Fruit fly (Drosophila melanogaster) whole organism, embryonic: ENCODE data around the gene upd1.

Experiments
- Bdp1 ChIP-seq: fragments of 200-800 bp; sonication (Bioruptor generic); optimal IDR thresholded peaks from 3 replicates; lab custom pipeline; 2016; ENCODE audit warnings: missing biosample characterization, missing genetic modification characterization
- CG10366 ChIP-seq: fragments of 200-800 bp; sonication (Bioruptor generic); IDR thresholded peaks from 2 replicates; pipeline ENCODE4 v1.3.6; 2022; ENCODE audit warnings: missing biosample characterization, missing genetic modification characterization
- CG11456 ChIP-seq: fragments of 200-800 bp; sonication (Bioruptor generic); IDR thresholded peaks from 3 replicates; pipeline ENCODE4 v1.3.6; 2022; ENCODE audit warnings: missing biosample characterization, missing genetic modification characterization
- CG12236 ChIP-seq: fragments of 200-800 bp; sonication (Bioruptor generic); optimal IDR thresholded peaks from 2 replicates; lab custom pipeline; 2016; ENCODE audit warnings: missing biosample characterization, missing genetic modification characterization
- CG13287 ChIP-seq: fragments of 200-800 bp; sonication (Bioruptor generic); IDR thresholded peaks from 2 replicates; pipeline ENCODE4 v1.3.6; 2022; ENCODE audit warnings: missing biosample characterization, missing genetic modification characterization; ENCODE audit not compliant: partially characterized antibody
- CG13894 ChIP-seq: fragments of 200-800 bp; sonication (Bioruptor generic); optimal IDR thresholded peaks from 3 replicates; lab custom pipeline; 2018; ENCODE audit warnings: missing biosample characterization, mild to moderate bottlenecking, missing genetic modification characterization, moderate library complexity
- CG17385 ChIP-seq: fragments of 200-800 bp; sonication (Bioruptor generic); optimal IDR thresholded peaks from 3 replicates; lab custom pipeline; 2018; ENCODE audit warnings: missing biosample characterization, mild to moderate bottlenecking, missing genetic modification characterization
- CG1832 ChIP-seq: fragments of 200-800 bp; sonication (Bioruptor generic); optimal IDR thresholded peaks from 2 replicates; lab custom pipeline; 2017; ENCODE audit warnings: missing biosample characterization, mild to moderate bottlenecking, missing genetic modification characterization, inconsistent platforms
- CG2116 ChIP-seq: fragments of 200-800 bp; sonication (Bioruptor generic); optimal IDR thresholded peaks from 3 replicates; lab custom pipeline; 2018; ENCODE audit warnings: missing biosample characterization, mild to moderate bottlenecking, missing genetic modification characterization
- CG31388 ChIP-seq: fragments of 200-800 bp; sonication (Bioruptor generic); optimal IDR thresholded peaks from 2 replicates; lab custom pipeline; 2016; ENCODE audit warnings: missing biosample characterization, missing genetic modification characterization
- CG33557 ChIP-seq: fragments of 200-800 bp; sonication (Bioruptor generic); optimal IDR thresholded peaks from 2 replicates; lab custom pipeline; 2019; ENCODE audit warnings: missing biosample characterization, mild to moderate bottlenecking, missing genetic modification characterization, moderate library complexity
- CG7839 ChIP-seq: fragments of 200-800 bp; sonication (Bioruptor generic); optimal IDR thresholded peaks from 3 replicates; lab custom pipeline; 2018; ENCODE audit warnings: missing biosample characterization, mild to moderate bottlenecking, missing genetic modification characterization, moderate library complexity
- CG8089 ChIP-seq: fragments of 200-800 bp; sonication (Bioruptor generic); optimal IDR thresholded peaks from 3 replicates; lab custom pipeline; 2016; ENCODE audit warnings: missing biosample characterization, missing genetic modification characterization
- D19A ChIP-seq: fragments of 200-800 bp; optimal IDR thresholded peaks from 3 replicates; lab custom pipeline; 2019; ENCODE audit warnings: missing biosample characterization, mild to moderate bottlenecking, missing genetic modification characterization, moderate library complexity
- Dll ChIP-seq: fragments of 200-800 bp; sonication (Bioruptor generic); IDR thresholded peaks from 4 replicates; pipeline ENCODE4 v1.3.6; 2022; ENCODE audit warnings: missing biosample characterization, missing genetic modification characterization; ENCODE audit not compliant: partially characterized antibody
- Eip74EF ChIP-seq, 2 experiments: fragments of 200-800 bp in 1 of 2; fragments of >200 bp in 1 of 2; sonication (Bioruptor generic) in 1 of 2; optimal IDR thresholded peaks; 2 replicates each; lab custom pipeline; 2017 to 2019; ENCODE audit warnings: missing biosample characterization in 2 of 2, missing genetic modification characterization in 2 of 2, mild to moderate bottlenecking in 1 of 2, moderate library complexity in 1 of 2
- Gsc ChIP-seq: fragments of 200-800 bp; sonication (Bioruptor generic); IDR thresholded peaks from 2 replicates; pipeline ENCODE4 v1.3.6; 2022; ENCODE audit warnings: missing biosample characterization, missing genetic modification characterization
- HmgZ ChIP-seq: fragments of 200-800 bp; sonication (Bioruptor generic); optimal IDR thresholded peaks from 2 replicates; lab custom pipeline; 2018; ENCODE audit warnings: missing biosample characterization, mild to moderate bottlenecking, missing genetic modification characterization
- Hr78 ChIP-seq, 2 experiments: fragments of 200-800 bp in 1 of 2; fragments of >200 bp in 1 of 2; sonication (Bioruptor generic) in 1 of 2; optimal IDR thresholded peaks; 2 replicates each; lab custom pipeline; 2017 to 2019; ENCODE audit warnings: missing biosample characterization in 2 of 2, missing genetic modification characterization in 2 of 2, mild to moderate bottlenecking in 1 of 2, moderate library complexity in 1 of 2
- Lhr ChIP-seq: fragments of 200-800 bp; sonication (Bioruptor generic); optimal IDR thresholded peaks from 3 replicates; lab custom pipeline; 2017; ENCODE audit warnings: mild to moderate bottlenecking, missing biosample characterization, missing genetic modification reagents, missing genetic modification characterization
- Mad ChIP-seq: fragments of 200-800 bp; sonication (Bioruptor generic); optimal IDR thresholded peaks from 2 replicates; lab custom pipeline; 2016; ENCODE audit warnings: missing biosample characterization, missing genetic modification characterization
- Myb ChIP-seq: fragments of 200-800 bp; sonication (Bioruptor generic); optimal IDR thresholded peaks from 2 replicates; lab custom pipeline; 2016; ENCODE audit warnings: missing biosample characterization, missing genetic modification characterization
- PHDP ChIP-seq: fragments of 200-800 bp; sonication (Bioruptor generic); optimal IDR thresholded peaks from 3 replicates; lab custom pipeline; 2018; ENCODE audit warnings: missing biosample characterization, mild to moderate bottlenecking, missing genetic modification characterization, moderate library complexity
- Poxn ChIP-seq: fragments of 200-800 bp; sonication (Bioruptor generic); IDR thresholded peaks from 2 replicates; pipeline ENCODE4 v1.3.6; 2022; ENCODE audit warnings: missing biosample characterization, missing genetic modification characterization
- Sry-δ ChIP-seq: fragments of 200-800 bp; sonication (Bioruptor generic); optimal IDR thresholded peaks from 2 replicates; lab custom pipeline; 2016; ENCODE audit warnings: missing biosample characterization, missing genetic modification characterization
- Ssrp ChIP-seq: fragments of 200-800 bp; sonication (Bioruptor generic); optimal IDR thresholded peaks from 2 replicates; lab custom pipeline; 2018; ENCODE audit warnings: missing biosample characterization, mild to moderate bottlenecking, missing genetic modification characterization, moderate library complexity
- Stat92E ChIP-seq, 3 experiments: fragments of >200 bp in 2 of 3; fragments of 200-800 bp in 1 of 3; sonication (Bioruptor generic) in 1 of 3; optimal IDR thresholded peaks; 2 replicates each; lab custom pipeline; 2017 to 2019; ENCODE audit warnings: missing biosample characterization in 3 of 3, missing genetic modification characterization in 3 of 3, mild to moderate bottlenecking in 1 of 3, moderate library complexity in 1 of 3
- al ChIP-seq: fragments of 200-800 bp; sonication (Bioruptor generic); IDR thresholded peaks from 2 replicates; pipeline ENCODE4 v1.3.6; 2022; ENCODE audit warnings: missing biosample characterization, missing genetic modification characterization
- bbx ChIP-seq: fragments of 200-800 bp; sonication (Bioruptor generic); IDR thresholded peaks from 2 replicates; pipeline ENCODE4 v1.3.6; 2022; ENCODE audit warnings: missing biosample characterization, missing genetic modification characterization; ENCODE audit not compliant: partially characterized antibody
- cg ChIP-seq: fragments of 200-800 bp; sonication (Bioruptor generic); optimal IDR thresholded peaks from 3 replicates; lab custom pipeline; 2019; ENCODE audit warnings: missing biosample characterization, mild to moderate bottlenecking, missing genetic modification characterization, moderate library complexity
- jumu ChIP-seq: fragments of 200-800 bp; sonication (Bioruptor generic); optimal IDR thresholded peaks from 3 replicates; lab custom pipeline; 2016; ENCODE audit warnings: missing biosample characterization, missing genetic modification characterization
- odd ChIP-seq: fragments of 200-800 bp; sonication (Bioruptor generic); optimal IDR thresholded peaks from 2 replicates; lab custom pipeline; 2017; ENCODE audit warnings: missing biosample characterization, mild to moderate bottlenecking, missing genetic modification characterization
- pb ChIP-seq: fragments of 200-800 bp; sonication (Bioruptor generic); optimal IDR thresholded peaks from 3 replicates; lab custom pipeline; 2016; ENCODE audit warnings: missing biosample characterization, missing genetic modification characterization
- psq ChIP-seq: fragments of 200-800 bp; sonication (Bioruptor generic); optimal IDR thresholded peaks from 2 replicates; lab custom pipeline; 2017; ENCODE audit warnings: missing biosample characterization, missing genetic modification characterization
- scrt ChIP-seq: fragments of 200-800 bp; sonication (Bioruptor generic); optimal IDR thresholded peaks from 2 replicates; lab custom pipeline; 2018; ENCODE audit warnings: missing biosample characterization, mild to moderate bottlenecking, missing genetic modification characterization, moderate library complexity
- sd ChIP-seq: fragments of 200-800 bp; sonication (Bioruptor generic); optimal IDR thresholded peaks from 3 replicates; lab custom pipeline; 2018; ENCODE audit warnings: missing biosample characterization, mild to moderate bottlenecking, missing genetic modification characterization, moderate library complexity
- sima ChIP-seq: fragments of 200-800 bp; sonication (Bioruptor generic); optimal IDR thresholded peaks from 2 replicates; lab custom pipeline; 2016; ENCODE audit warnings: missing biosample characterization, missing genetic modification characterization
- sqz ChIP-seq: fragments of 200-800 bp; sonication (Bioruptor generic); optimal IDR thresholded peaks from 3 replicates; lab custom pipeline; 2018; ENCODE audit warnings: missing biosample characterization, mild to moderate bottlenecking, missing genetic modification characterization
- vnd ChIP-seq: fragments of 200-800 bp; sonication (Bioruptor generic); IDR thresholded peaks from 3 replicates; pipeline ENCODE4 v1.3.6; 2022; ENCODE audit warnings: missing biosample characterization, missing genetic modification characterization; ENCODE audit not compliant: partially characterized antibody
- vvl ChIP-seq: fragments of 200-800 bp; sonication (Bioruptor generic); IDR thresholded peaks from 2 replicates; pipeline ENCODE4 v1.3.6; 2022; ENCODE audit warnings: missing biosample characterization, missing genetic modification characterization
- zf30C ChIP-seq: fragments of 200-800 bp; sonication (Bioruptor generic); optimal IDR thresholded peaks from 3 replicates; lab custom pipeline; 2018; ENCODE audit warnings: missing biosample characterization, mild to moderate bottlenecking, missing genetic modification characterization

The upd1 gene

dm6 chrX:18312445-18312911, 3.4 kb upstream of the upd1 start (continued):
- TF ChIP-seq odd (GFP tag; lab: Kevin White, UChicago), result no peak
- TF ChIP-seq CG7839 (tag; lab: Kevin White, UChicago), result no peak
- TF ChIP-seq CG1832 (GFP tag; lab: Kevin White, UChicago), result peak; percentile 83
- TF ChIP-seq pb (GFP tag; lab: Kevin White, UChicago), result no peak
- TF ChIP-seq sqz (GFP tag; lab: Kevin White, UChicago), result no peak
- TF ChIP-seq CG10366 (GFP tag; lab: Robert Waterston, UW), result no peak
- TF ChIP-seq sd (tag; lab: Kevin White, UChicago), result no peak
- TF ChIP-seq Poxn, result no peak
- no peak for TF ChIP-seq Sry-δ (GFP tag; lab: Kevin White, UChicago)
- TF ChIP-seq Eip74EF (GFP tag; optimal IDR thresholded peaks at IDR 0.05; lab: Kevin White, UChicago), result no peak
- no peak for TF ChIP-seq CG13894 (tag; lab: Kevin White, UChicago)
- no peak for TF ChIP-seq Ssrp (tag; lab: Kevin White, UChicago)
- TF ChIP-seq Bdp1 (GFP tag; lab: Kevin White, UChicago), result no peak
- no peak for TF ChIP-seq Stat92E (GFP tag; optimal IDR thresholded peaks at IDR 0.05; lab: Kevin White, UChicago)
- peak; percentile 90 for TF ChIP-seq scrt (GFP tag; lab: Kevin White, UChicago)
- TF ChIP-seq CG2116, result no peak
- TF ChIP-seq D19A (tag; lab: Kevin White, UChicago), result no peak
- TF ChIP-seq vnd (GFP tag; lab: Robert Waterston, UW), result no peak
- no peak for TF ChIP-seq CG33557 (GFP tag; lab: Kevin White, UChicago)
- TF ChIP-seq CG8089 (GFP tag; lab: Kevin White, UChicago), result no peak
- TF ChIP-seq HmgZ (tag; lab: Kevin White, UChicago), result no peak
- TF ChIP-seq CG11456 (GFP tag; lab: Robert Waterston, UW), result no peak
- TF ChIP-seq CG17385 (GFP tag; lab: Kevin White, UChicago), result peak; percentile 39
- TF ChIP-seq vvl (GFP tag; lab: Robert Waterston, UW), result peak; percentile 32; the same call in 1 of the 2 replicates
- no peak for TF ChIP-seq zf30C (GFP tag; lab: Kevin White, UChicago)
- TF ChIP-seq Lhr, result no peak
- TF ChIP-seq sima, result no peak
- TF ChIP-seq cg (GFP tag; lab: Kevin White, UChicago), result peak; percentile 85
- no peak for TF ChIP-seq al (GFP tag; lab: Robert Waterston, UW)
- no peak for TF ChIP-seq CG12236 (GFP tag; lab: Kevin White, UChicago)
- no peak for TF ChIP-seq Gsc (GFP tag; lab: Robert Waterston, UW)
- TF ChIP-seq CG13287 (GFP tag; lab: Robert Waterston, UW), result peak; percentile 69
- no peak for TF ChIP-seq CG31388 (GFP tag; lab: Kevin White, UChicago)
- TF ChIP-seq Dll (GFP tag; lab: Robert Waterston, UW), result peak; percentile 46; the same call in 2 of the 4 replicates
- TF ChIP-seq Myb (GFP tag; lab: Kevin White, UChicago), result no peak
- TF ChIP-seq PHDP, result no peak
- no peak for TF ChIP-seq Mad (GFP tag; lab: Kevin White, UChicago)
- TF ChIP-seq Hr78 (GFP tag; optimal IDR thresholded peaks at IDR 0.05; lab: Kevin White, UChicago), result no peak
- TF ChIP-seq bbx (GFP tag; lab: Robert Waterston, UW), result peak; percentile 62
- no peak for TF ChIP-seq jumu (GFP tag; lab: Kevin White, UChicago)
- no peak for TF ChIP-seq psq (GFP tag; lab: Kevin White, UChicago)
